Fruit fly (Drosophila melanogaster): ENCODE data around the gene CG15765.

CG15765 gene

dm6 chrX:5847544-5847943, 29.2 kb downstream of the CG15765 start (continued):
- TF ChIP-seq Xrp1 (GFP tag; IDR thresholded peaks at IDR 0.05) (peak; percentile 47; the same call in 1 of the 2 replicates), CG10959 (GFP tag; IDR thresholded peaks at IDR 0.05) (no peak), Hmr (GFP tag; optimal IDR thresholded peaks at IDR 0.05) (peak; percentile 45), ttk (GFP tag; IDR thresholded peaks at IDR 0.05) (peak; percentile 35; the same call in 1 of the 2 replicates), cad (GFP tag; optimal IDR thresholded peaks at IDR 0.05) (no peak), ranshi (GFP tag; IDR thresholded peaks at IDR 0.05) (0 out of 2 replicates have a peak, but pooled peaks have one; percentile 23), kah (GFP tag; optimal IDR thresholded peaks at IDR 0.05) (no peak), CG7556 (GFP tag; optimal IDR thresholded peaks at IDR 0.05) (peak; percentile 22), CG1647 (GFP tag; optimal IDR thresholded peaks at IDR 0.05) (no peak), Ptx1 (GFP tag; IDR thresholded peaks at IDR 0.05) (peak; percentile 59), Bdp1 (GFP tag; optimal IDR thresholded peaks at IDR 0.05) (no peak), CG12769 (tag; optimal IDR thresholded peaks at IDR 0.05) (peak; percentile 60), CoRest (tag; optimal IDR thresholded peaks at IDR 0.05) (no peak), CG3407 (GFP tag; optimal IDR thresholded peaks at IDR 0.05) (no peak), fd64A (GFP tag; optimal IDR thresholded peaks at IDR 0.05) (no peak), CG17186 (GFP tag; optimal IDR thresholded peaks at IDR 0.05) (no peak), nerfin-1 (tag; optimal IDR thresholded peaks at IDR 0.05) (no peak), unpg (GFP tag; optimal IDR thresholded peaks at IDR 0.05) (peak; percentile 5), CG10366 (GFP tag; IDR thresholded peaks at IDR 0.05) (no peak; the same call in 1 of the 2 replicates), sc (optimal IDR thresholded peaks at IDR 0.05) (no peak), sc (GFP tag; optimal IDR thresholded peaks at IDR 0.05) (no peak), ken (GFP tag; IDR thresholded peaks at IDR 0.05) (0 out of 3 replicates have a peak, but pooled peaks have one; percentile 36), B-H2 (GFP tag; optimal IDR thresholded peaks at IDR 0.05) (no peak), Drgx (GFP tag; IDR thresholded peaks at IDR 0.05) (no peak), CG12942 (GFP tag; optimal IDR thresholded peaks at IDR 0.05) (no peak), CG8388 (GFP tag; optimal IDR thresholded peaks at IDR 0.05) (no peak), wdn (GFP tag; IDR thresholded peaks at IDR 0.05) (no peak), Usf (GFP tag; optimal IDR thresholded peaks at IDR 0.05) (no peak), mirr (GFP tag; optimal IDR thresholded peaks at IDR 0.05) (no peak), amos (GFP tag; IDR thresholded peaks at IDR 0.05; ENCODE audit: partially characterized antibody) (no peak), twi (tag; optimal IDR thresholded peaks at IDR 0.05) (no peak), CG33213 (GFP tag; optimal IDR thresholded peaks at IDR 0.05) (no peak), Hr51 (GFP tag; optimal IDR thresholded peaks at IDR 0.05) (peak in 1 of 2 experiments; percentile 32), klu (GFP tag; IDR thresholded peaks at IDR 0.05) (no peak), CG14014 (GFP tag; IDR thresholded peaks at IDR 0.05) (0 out of 2 replicates have a peak, but pooled peaks have one; percentile 43), CG4328 (GFP tag; optimal IDR thresholded peaks at IDR 0.05) (no peak), MESR4 (GFP tag; optimal IDR thresholded peaks at IDR 0.05) (no peak), mam (GFP tag; optimal IDR thresholded peaks at IDR 0.05) (peak; percentile 34), CG3281 (GFP tag; optimal IDR thresholded peaks at IDR 0.05) (peak; percentile 22), CG3163 (GFP tag; optimal IDR thresholded peaks at IDR 0.05) (no peak), gt (GFP tag; IDR thresholded peaks at IDR 0.05) (no peak), caup (GFP tag; optimal IDR thresholded peaks at IDR 0.05; ENCODE audit: severe bottlenecking) (no peak), CG9817 (tag; optimal IDR thresholded peaks at IDR 0.05) (peak; percentile 11), Stat92E (GFP tag; optimal IDR thresholded peaks at IDR 0.05) (no peak), CG8944 (GFP tag; optimal IDR thresholded peaks at IDR 0.05) (no peak), salm (tag; optimal IDR thresholded peaks at IDR 0.05) (no peak), CG15601 (tag; optimal IDR thresholded peaks at IDR 0.05) (no peak), zf30C (GFP tag; optimal IDR thresholded peaks at IDR 0.05) (no peak), CG7839 (tag; optimal IDR thresholded peaks at IDR 0.05) (peak; percentile 57), MBD-R2 (GFP tag; IDR thresholded peaks at IDR 0.05) (0 out of 2 replicates have a peak, but pooled peaks have one; percentile 12), CG1602 (GFP tag; optimal IDR thresholded peaks at IDR 0.05) (no peak)
